Worm (Caenorhabditis elegans) whole organism, early embryonic: ENCODE data around the gene pqn-63.

Experiments
- B0310.2 ChIP-seq: sonication (generic microtip); optimal IDR thresholded peaks from 2 replicates; lab custom pipeline; 2016; ENCODE audit warnings: mild to moderate bottlenecking, missing genetic modification characterization, missing compliant biosample characterization
- F13C5.2 ChIP-seq: sonication (generic microtip); optimal IDR thresholded peaks from 2 replicates; lab custom pipeline; 2017; ENCODE audit warnings: mild to moderate bottlenecking, missing genetic modification characterization, inconsistent platforms, missing compliant biosample characterization
- aly-1 ChIP-seq: sonication (generic microtip); optimal IDR thresholded peaks from 2 replicates; lab custom pipeline; 2016; ENCODE audit warnings: missing genetic modification characterization, missing compliant biosample characterization
- ama-1 ChIP-seq: fragments of 150-350 bp; optimal IDR thresholded peaks from 2 replicates; lab custom pipeline; 2014
- ceh-13 ChIP-seq: fragments of 200-800 bp; sonication (Bioruptor generic); optimal IDR thresholded peaks from 2 replicates; lab custom pipeline; 2018; ENCODE audit warnings: mild to moderate bottlenecking, missing genetic modification characterization, missing compliant biosample characterization
- ceh-36 ChIP-seq: sonication (generic microtip); optimal IDR thresholded peaks from 2 replicates; lab custom pipeline; 2016; ENCODE audit warnings: missing genetic modification characterization, inconsistent platforms, missing compliant biosample characterization
- ets-7 ChIP-seq: sonication (generic microtip); optimal IDR thresholded peaks from 2 replicates; lab custom pipeline; 2016; ENCODE audit warnings: missing genotype, missing genetic modification characterization, missing compliant biosample characterization
- flt-1 ChIP-seq: fragments of 200-800 bp; sonication (Bioruptor generic); IDR thresholded peaks from 2 replicates; pipeline ENCODE4 v1.3.6; 2022; ENCODE audit warnings: missing genetic modification characterization, missing compliant biosample characterization
- hmbx-1 ChIP-seq: sonication (generic microtip); optimal IDR thresholded peaks from 2 replicates; lab custom pipeline; 2016; ENCODE audit warnings: mild to moderate bottlenecking, missing genetic modification characterization, missing compliant biosample characterization
- hmg-4 ChIP-seq: fragments of 200-800 bp; sonication (Bioruptor generic); optimal IDR thresholded peaks from 2 replicates; lab custom pipeline; 2018; ENCODE audit warnings: mild to moderate bottlenecking, missing genetic modification characterization, missing compliant biosample characterization
- hnd-1 ChIP-seq: sonication (generic microtip); optimal IDR thresholded peaks from 2 replicates; lab custom pipeline; 2016; ENCODE audit warnings: missing genetic modification characterization, missing compliant biosample characterization
- pes-1 ChIP-seq: fragments of 200-800 bp; sonication (Bioruptor generic); IDR thresholded peaks from 2 replicates; pipeline ENCODE4 v1.3.6; 2022; ENCODE audit warnings: missing genetic modification reagents, missing genetic modification characterization, missing compliant biosample characterization
- scrt-1 ChIP-seq: fragments of 200-800 bp; sonication (Bioruptor generic); IDR thresholded peaks from 2 replicates; pipeline ENCODE4 v1.3.6; 2022; ENCODE audit warnings: missing genetic modification characterization, missing compliant biosample characterization
- sea-1 ChIP-seq: fragments of 200-800 bp; sonication (Bioruptor generic); conservative IDR thresholded peaks from 2 replicates; pipeline ENCODE4 v1.3.6; 2022; ENCODE audit warnings: missing genetic modification characterization, missing compliant biosample characterization
- tbx-11 ChIP-seq: fragments of 200-800 bp; sonication (Bioruptor generic); IDR thresholded peaks from 2 replicates; pipeline ENCODE4 v1.3.6; 2022; ENCODE audit warnings: missing genetic modification characterization, missing compliant biosample characterization
- tbx-37 ChIP-seq: fragments of 200-800 bp; sonication (Bioruptor generic); conservative IDR thresholded peaks from 2 replicates; pipeline ENCODE4 v1.3.6; 2022; ENCODE audit warnings: missing genetic modification reagents, missing genetic modification characterization, missing compliant biosample characterization
- tra-4 ChIP-seq: sonication (generic microtip); optimal IDR thresholded peaks from 2 replicates; lab custom pipeline; 2017; ENCODE audit warnings: missing genetic modification characterization, missing compliant biosample characterization

pqn-63 gene

ce11 chrV:9609217-9609616 lies 6.6 kb upstream of the pqn-63 start:
- TF ChIP-seq tbx-11 (GFP tag; lab: Robert Waterston, UW) (no peak), hmg-4 (GFP tag; lab: Kevin White, UChicago) (no peak), aly-1 (tag; lab: Kevin White, UChicago) (no peak), ama-1 (lab: Kevin White, UChicago) (no peak), ets-7 (no peak), B0310.2 (tag; lab: Kevin White, UChicago) (no peak), ceh-13 (no peak)

ce11 chrV:9616130-9616529 lies 299 bp downstream of the pqn-63 start:
- no peak for TF ChIP-seq tra-4 (tag; lab: Kevin White, UChicago)
- TF ChIP-seq sea-1 (GFP tag; lab: Robert Waterston, UW), result no peak
- TF ChIP-seq pes-1 (GFP tag; lab: Robert Waterston, UW), result no peak
- TF ChIP-seq hmg-4 (GFP tag; lab: Kevin White, UChicago), result no peak
- TF ChIP-seq ceh-13, result no peak
- TF ChIP-seq aly-1 (tag; lab: Kevin White, UChicago), result no peak
- no peak for TF ChIP-seq B0310.2 (tag; lab: Kevin White, UChicago)
- TF ChIP-seq hmbx-1 (tag; lab: Kevin White, UChicago), result no peak
- no peak for TF ChIP-seq ceh-36 (tag; lab: Kevin White, UChicago)
- no peak for TF ChIP-seq tbx-37 (GFP tag; lab: Robert Waterston, UW)
- no peak for TF ChIP-seq ama-1 (lab: Kevin White, UChicago)
- TF ChIP-seq F13C5.2 (tag; lab: Kevin White, UChicago), result no peak
- TF ChIP-seq ets-7, result no peak
- TF ChIP-seq scrt-1 (GFP tag; lab: Robert Waterston, UW), result no peak
- TF ChIP-seq tbx-11 (GFP tag; lab: Robert Waterston, UW), result no peak
- TF ChIP-seq hnd-1, result no peak
- no peak for TF ChIP-seq flt-1

ce11 chrV:9616687-9617086 lies 856 bp downstream of the pqn-63 start:
- TF ChIP-seq tbx-11 (GFP tag; lab: Robert Waterston, UW) (no peak), hmg-4 (GFP tag; lab: Kevin White, UChicago) (peak; percentile 17)

ce11 chrV:9618420-9618819 lies 2.6 kb downstream of the pqn-63 start:
- no peak for TF ChIP-seq hnd-1
- no peak for TF ChIP-seq tbx-37 (GFP tag; lab: Robert Waterston, UW)
- TF ChIP-seq ceh-13, result no peak
- TF ChIP-seq B0310.2 (tag; lab: Kevin White, UChicago), result no peak
- no peak for TF ChIP-seq ama-1 (lab: Kevin White, UChicago)
- TF ChIP-seq aly-1 (tag; lab: Kevin White, UChicago), result no peak

DNA sequence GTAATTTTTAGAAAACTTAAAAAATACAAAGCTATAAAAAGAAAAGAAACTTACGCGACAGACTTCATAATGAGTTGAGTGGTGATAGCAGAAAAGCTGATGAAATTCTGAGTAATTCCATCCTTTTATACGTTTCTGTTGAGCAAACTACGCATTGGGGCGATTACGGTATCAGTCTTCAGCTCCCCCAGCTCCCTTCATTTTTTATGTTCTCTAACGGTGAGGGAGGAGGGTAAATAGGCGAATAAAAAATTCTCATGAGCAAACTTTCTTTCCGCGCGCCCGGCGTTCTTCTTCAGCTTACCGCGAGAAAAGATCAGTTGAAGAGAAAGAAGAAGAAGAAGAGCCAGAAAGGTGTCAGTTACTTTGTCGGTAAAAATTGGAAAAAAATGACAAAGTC lies 3.1 kb downstream of the pqn-63 start, which contains the start of gene idpc-7:
Gene idpc-7, minus strand, starts transcription at position 101 of the 400 bp plus-strand sequence.
- TF ChIP-seq hmg-4 (GFP tag; lab: Kevin White, UChicago) (no peak), sea-1 (GFP tag; lab: Robert Waterston, UW) (no peak), hmbx-1 (tag; lab: Kevin White, UChicago) (no peak), B0310.2 (tag; lab: Kevin White, UChicago) (no peak), tbx-11 (GFP tag; lab: Robert Waterston, UW) (no peak), ama-1 (lab: Kevin White, UChicago) (no peak), F13C5.2 (tag; lab: Kevin White, UChicago) (no peak), aly-1 (tag; lab: Kevin White, UChicago) (no peak), hnd-1 (no peak), pes-1 (GFP tag; lab: Robert Waterston, UW) (no peak), flt-1 (no peak), scrt-1 (GFP tag; lab: Robert Waterston, UW) (no peak), tra-4 (tag; lab: Kevin White, UChicago) (no peak)

- TF ChIP-seq hmbx-1 (tag; lab: Kevin White, UChicago) (no peak), ets-7 (no peak), ceh-13 (no peak), hnd-1 (no peak), B0310.2 (tag; lab: Kevin White, UChicago) (no peak), pes-1 (GFP tag; lab: Robert Waterston, UW) (no peak), F13C5.2 (tag; lab: Kevin White, UChicago) (no peak), ceh-36 (tag; lab: Kevin White, UChicago) (no peak), aly-1 (tag; lab: Kevin White, UChicago) (no peak), ama-1 (lab: Kevin White, UChicago) (no peak), sea-1 (GFP tag; lab: Robert Waterston, UW) (no peak), hmg-4 (GFP tag; lab: Kevin White, UChicago) (no peak), flt-1 (no peak), tbx-37 (GFP tag; lab: Robert Waterston, UW) (no peak), scrt-1 (GFP tag; lab: Robert Waterston, UW) (no peak), tra-4 (tag; lab: Kevin White, UChicago) (no peak), tbx-11 (GFP tag; lab: Robert Waterston, UW) (no peak)
Observed at ce11 chrV:9619850-9620249, 4.0 kb downstream of the pqn-63 start, which contains the start of gene idpc-6. Gene idpc-6 (plus strand): TSS chrV:9620150.

- no peak for TF ChIP-seq aly-1 (tag; lab: Kevin White, UChicago)
- no peak for TF ChIP-seq tra-4 (tag; lab: Kevin White, UChicago)
- no peak for TF ChIP-seq pes-1 (GFP tag; lab: Robert Waterston, UW)
- TF ChIP-seq hmg-4 (GFP tag; lab: Kevin White, UChicago), result no peak
- TF ChIP-seq ama-1 (lab: Kevin White, UChicago), result no peak
- no peak for TF ChIP-seq hnd-1
- TF ChIP-seq sea-1 (GFP tag; lab: Robert Waterston, UW), result no peak
- TF ChIP-seq ceh-13, result no peak
Observed at ce11 chrV:9620417-9620816, 4.6 kb downstream of the pqn-63 start.

- TF ChIP-seq tbx-11 (GFP tag; lab: Robert Waterston, UW), result no peak
- TF ChIP-seq hmg-4 (GFP tag; lab: Kevin White, UChicago), result no peak
- no peak for TF ChIP-seq ets-7
- no peak for TF ChIP-seq hmbx-1 (tag; lab: Kevin White, UChicago)
- no peak for TF ChIP-seq scrt-1 (GFP tag; lab: Robert Waterston, UW)
- no peak for TF ChIP-seq B0310.2 (tag; lab: Kevin White, UChicago)
- no peak for TF ChIP-seq ama-1 (lab: Kevin White, UChicago)
- TF ChIP-seq tra-4 (tag; lab: Kevin White, UChicago), result no peak
- no peak for TF ChIP-seq flt-1
- TF ChIP-seq tbx-37 (GFP tag; lab: Robert Waterston, UW), result no peak
- TF ChIP-seq hnd-1, result no peak
- TF ChIP-seq ceh-13, result no peak
- TF ChIP-seq ceh-36 (tag; lab: Kevin White, UChicago), result no peak
- TF ChIP-seq pes-1 (GFP tag; lab: Robert Waterston, UW), result no peak
- TF ChIP-seq F13C5.2 (tag; lab: Kevin White, UChicago), result no peak
- TF ChIP-seq sea-1 (GFP tag; lab: Robert Waterston, UW), result no peak
- TF ChIP-seq aly-1 (tag; lab: Kevin White, UChicago), result no peak
Observed at ce11 chrV:9621437-9621836, 5.6 kb downstream of the pqn-63 start.
